Worm (Caenorhabditis elegans): Measurements from ENCODE around the gene cdr-4.
"Not testable (repeated sequence)": the region's sequence is repeated elsewhere in the genome, so short reads cannot be mapped to it uniquely, and the experiment has no call there.

Gene cdr-4

DNA sequence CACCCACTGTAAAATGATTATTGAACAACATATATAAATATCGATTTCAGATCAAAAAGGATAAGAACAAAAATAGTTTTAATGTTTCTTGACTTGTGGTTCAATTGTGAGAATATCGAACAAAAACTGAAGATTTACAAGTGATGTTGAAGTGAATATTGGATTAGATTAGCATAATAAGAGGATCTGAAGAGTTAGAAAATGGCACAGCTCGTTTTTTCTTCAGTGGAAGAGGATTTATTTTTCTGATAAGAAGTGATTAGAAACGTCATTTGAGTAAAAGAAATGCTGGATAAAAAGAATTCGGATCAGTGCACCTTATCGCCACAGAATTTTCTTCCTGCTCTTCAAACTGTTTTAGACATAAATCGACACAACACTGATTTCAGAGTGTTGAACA lies 12.7 kb downstream of the cdr-4 start, which contains the start of gene twk-14:
TSS of gene twk-14 (minus strand) at position 8 of the 400 bp plus-strand sequence.
- TF ChIP-seq M03D4.4 (tag; optimal IDR thresholded peaks at IDR 0.05) = no peak
- no peak for TF ChIP-seq zip-8 (tag; optimal IDR thresholded peaks at IDR 0.05)

DNA sequence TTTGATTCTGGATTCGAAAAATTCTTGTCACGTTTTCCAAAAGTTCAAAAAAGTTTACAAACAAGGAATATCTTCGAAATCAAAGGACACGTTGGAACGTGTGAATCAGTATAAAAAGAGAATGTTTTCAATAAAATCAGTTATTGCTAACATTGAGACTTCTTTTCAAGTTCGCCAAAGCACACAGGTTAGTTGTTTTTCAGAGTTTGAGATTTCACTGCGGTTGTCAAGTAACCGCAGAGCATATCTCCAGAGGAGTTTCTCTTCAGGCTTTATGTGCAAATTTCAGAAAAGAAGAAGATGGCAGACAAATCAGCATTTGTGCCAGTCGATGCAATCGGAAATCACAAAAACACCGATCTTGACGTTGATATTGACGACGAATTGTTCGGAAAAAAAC lies 22.3 kb downstream of the cdr-4 start, which contains the start of gene K01D12.15:
TSS of gene K01D12.15 (plus strand) at position 301 of the 400 bp plus-strand sequence.
- TF ChIP-seq mls-2 (tag; optimal IDR thresholded peaks at IDR 0.05) (no peak), blmp-1 (tag; optimal IDR thresholded peaks at IDR 0.05) (no peak), pha-4 (tag; optimal IDR thresholded peaks at IDR 0.05) (no peak), nhr-12 (tag; optimal IDR thresholded peaks at IDR 0.05) (no peak), ceh-39 (tag; optimal IDR thresholded peaks at IDR 0.05) (no peak), zip-8 (tag; optimal IDR thresholded peaks at IDR 0.05) (no peak), ztf-11 (tag; optimal IDR thresholded peaks at IDR 0.05) (no peak)

DNA sequence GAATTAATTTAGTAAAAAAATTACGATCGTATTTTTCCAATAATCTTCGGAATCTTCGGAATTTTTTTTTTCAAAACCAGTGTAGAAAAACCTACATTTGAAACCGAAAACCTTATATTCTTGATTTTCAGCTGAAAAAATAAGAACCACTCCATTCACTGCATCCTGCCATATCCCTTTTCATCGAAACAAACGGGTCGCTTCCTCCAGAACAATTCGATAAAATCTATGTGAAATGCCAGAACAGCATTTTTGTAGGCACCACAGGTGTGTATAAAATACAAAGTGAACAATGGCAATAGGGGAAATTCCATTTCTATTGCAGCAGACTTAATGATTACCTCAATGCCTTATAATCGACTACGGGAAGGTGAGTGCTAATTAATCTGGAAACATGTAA lies 31.2 kb downstream of the cdr-4 start, which contains the start of gene K01D12.1:
TSS of gene K01D12.1 (plus strand) at position 301 of the 400 bp plus-strand sequence.
- TF ChIP-seq ceh-39 (tag; optimal IDR thresholded peaks at IDR 0.05) (no peak), unc-120 (tag; optimal IDR thresholded peaks at IDR 0.05; ENCODE audit: poor library complexity, severe bottlenecking) (no peak), elt-1 (tag; optimal IDR thresholded peaks at IDR 0.05; ENCODE audit: borderline replicate concordance, insufficient read depth) (no peak), nhr-12 (tag; optimal IDR thresholded peaks at IDR 0.05) (no peak), hlh-1 (tag; optimal IDR thresholded peaks at IDR 0.05) (no peak), nhr-237 (tag; optimal IDR thresholded peaks at IDR 0.05) (no peak), blmp-1 (tag; optimal IDR thresholded peaks at IDR 0.05) (no peak), nhr-28 (tag; optimal IDR thresholded peaks at IDR 0.05) (no peak), tbx-8 (GFP tag; optimal IDR thresholded peaks at IDR 0.05) (no peak), ces-1 (GFP tag; optimal IDR thresholded peaks at IDR 0.05) (no peak), nhr-76 (tag; optimal IDR thresholded peaks at IDR 0.05) (no peak)

DNA sequence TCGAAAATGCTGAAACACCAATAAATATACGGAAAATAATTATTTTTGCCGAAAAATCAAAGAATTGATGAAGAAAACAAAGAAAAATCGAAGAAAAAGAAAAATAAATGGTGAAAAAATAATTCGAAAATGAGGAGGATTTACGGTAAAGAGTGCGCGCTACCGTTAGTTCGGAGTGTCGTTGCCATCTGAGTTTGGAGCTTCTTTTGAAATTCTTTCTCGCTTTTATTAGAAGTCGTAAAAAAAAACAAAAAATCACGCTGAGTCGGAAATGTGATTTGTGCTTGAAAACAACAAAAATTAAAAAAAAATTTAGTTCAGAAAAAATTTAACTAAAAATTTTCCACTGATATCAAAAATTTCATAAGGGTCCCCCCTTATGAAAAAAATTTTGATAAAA lies 34.2 kb downstream of the cdr-4 start, which contains the start of gene F23H12.10:
TSS of gene F23H12.10 (minus strand) at position 12 of the 400 bp plus-strand sequence.
- TF ChIP-seq lin-13 (tag; optimal IDR thresholded peaks at IDR 0.05); tbx-8 (GFP tag; optimal IDR thresholded peaks at IDR 0.05); bed-3 (GFP tag; optimal IDR thresholded peaks at IDR 0.05): not testable (repeated sequence)

DNA sequence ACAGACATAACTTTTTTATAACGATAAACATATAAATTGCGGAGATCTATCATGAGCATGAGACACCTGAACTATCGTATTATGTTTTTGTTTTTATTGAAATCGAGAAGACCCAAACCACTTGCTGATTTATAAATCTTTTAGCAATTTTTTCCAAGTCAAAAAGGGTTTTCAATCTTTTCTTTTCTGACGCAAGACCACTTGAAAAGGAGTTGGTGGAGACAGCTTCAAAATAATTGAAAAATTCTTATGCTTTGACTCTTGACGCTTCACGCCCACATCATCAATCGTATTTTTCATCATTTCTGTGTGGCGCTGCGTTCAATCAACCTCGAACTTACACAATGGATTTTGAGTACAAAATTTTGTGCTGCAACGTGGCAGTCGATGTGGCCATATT lies 37.0 kb downstream of the cdr-4 start, which contains the start of gene F23H12.7:
TSS of gene F23H12.7 (plus strand) at position 301 of the 400 bp plus-strand sequence.
- TF ChIP-seq pha-4 (tag; optimal IDR thresholded peaks at IDR 0.05) (no peak), nhr-237 (tag; optimal IDR thresholded peaks at IDR 0.05) (no peak), nhr-2 (tag; optimal IDR thresholded peaks at IDR 0.05) (no peak), sem-2 (GFP tag; optimal IDR thresholded peaks at IDR 0.05) (no peak), ceh-83 (GFP tag; optimal IDR thresholded peaks at IDR 0.05) (no peak), elt-1 (tag; optimal IDR thresholded peaks at IDR 0.05; ENCODE audit: borderline replicate concordance, insufficient read depth) (no peak), blmp-1 (tag; optimal IDR thresholded peaks at IDR 0.05) (no peak), unc-39 (tag; optimal IDR thresholded peaks at IDR 0.05) (no peak), nhr-28 (tag; optimal IDR thresholded peaks at IDR 0.05) (no peak), mep-1 (tag; optimal IDR thresholded peaks at IDR 0.05) (no peak), ces-1 (GFP tag; optimal IDR thresholded peaks at IDR 0.05) (no peak), drap-1 (GFP tag; optimal IDR thresholded peaks at IDR 0.05) (no peak), ceh-39 (tag; optimal IDR thresholded peaks at IDR 0.05) (no peak), nhr-12 (tag; optimal IDR thresholded peaks at IDR 0.05) (no peak), sptf-1 (tag; optimal IDR thresholded peaks at IDR 0.05) (no peak), nhr-76 (tag; optimal IDR thresholded peaks at IDR 0.05) (no peak), bed-3 (GFP tag; optimal IDR thresholded peaks at IDR 0.05) (no peak), elt-3 (tag; optimal IDR thresholded peaks at IDR 0.05) (no peak), unc-120 (tag; optimal IDR thresholded peaks at IDR 0.05; ENCODE audit: poor library complexity, severe bottlenecking) (no peak)

DNA sequence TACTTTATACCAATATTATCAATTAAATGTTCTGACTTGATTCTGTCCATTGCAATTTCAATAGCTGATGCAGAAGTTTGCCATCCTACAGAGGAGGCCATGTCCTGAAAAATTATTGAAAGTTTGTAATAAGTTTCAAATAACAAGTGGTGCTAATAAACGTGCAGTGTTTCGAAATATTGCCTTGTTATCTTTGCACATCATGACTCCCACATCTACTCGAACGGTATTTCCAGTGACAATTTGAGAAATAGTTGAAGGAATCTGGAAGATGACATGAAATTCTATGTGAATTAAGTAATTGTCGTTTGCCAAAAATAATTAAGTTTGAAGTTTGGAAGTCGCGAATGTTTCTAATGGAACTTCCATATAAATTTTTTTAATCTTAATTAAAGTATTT lies 39.0 kb downstream of the cdr-4 start, which contains the start of gene gcy-13:
TSS of gene gcy-13 (minus strand) at position 101 of the 400 bp plus-strand sequence.
- no peak for TF ChIP-seq flh-1 (GFP tag; optimal IDR thresholded peaks at IDR 0.05)
- no peak for TF ChIP-seq ztf-11 (tag; optimal IDR thresholded peaks at IDR 0.05)
- TF ChIP-seq nhr-28 (tag; optimal IDR thresholded peaks at IDR 0.05) = no peak
- no peak for TF ChIP-seq nhr-76 (tag; optimal IDR thresholded peaks at IDR 0.05)
- no peak for TF ChIP-seq nhr-237 (tag; optimal IDR thresholded peaks at IDR 0.05)
- TF ChIP-seq mls-2 (tag; optimal IDR thresholded peaks at IDR 0.05) = no peak
- no peak for TF ChIP-seq elt-1 (tag; optimal IDR thresholded peaks at IDR 0.05; ENCODE audit: borderline replicate concordance, insufficient read depth)
- TF ChIP-seq mep-1 (tag; optimal IDR thresholded peaks at IDR 0.05) = no peak
- TF ChIP-seq M03D4.4 (tag; optimal IDR thresholded peaks at IDR 0.05) = no peak
- no peak for TF ChIP-seq unc-62 (GFP tag; optimal IDR thresholded peaks at IDR 0.05)
- no peak for TF ChIP-seq zip-8 (tag; optimal IDR thresholded peaks at IDR 0.05)
- TF ChIP-seq ceh-39 (tag; optimal IDR thresholded peaks at IDR 0.05) = no peak
- TF ChIP-seq cnd-1 (tag; optimal IDR thresholded peaks at IDR 0.05) = no peak
- TF ChIP-seq drap-1 (GFP tag; optimal IDR thresholded peaks at IDR 0.05) = no peak
- TF ChIP-seq nhr-2 (tag; optimal IDR thresholded peaks at IDR 0.05) = no peak
- no peak for TF ChIP-seq ceh-83 (GFP tag; optimal IDR thresholded peaks at IDR 0.05)
